Worm (Caenorhabditis elegans): ENCODE measurements around the gene lon-3.

DNA sequence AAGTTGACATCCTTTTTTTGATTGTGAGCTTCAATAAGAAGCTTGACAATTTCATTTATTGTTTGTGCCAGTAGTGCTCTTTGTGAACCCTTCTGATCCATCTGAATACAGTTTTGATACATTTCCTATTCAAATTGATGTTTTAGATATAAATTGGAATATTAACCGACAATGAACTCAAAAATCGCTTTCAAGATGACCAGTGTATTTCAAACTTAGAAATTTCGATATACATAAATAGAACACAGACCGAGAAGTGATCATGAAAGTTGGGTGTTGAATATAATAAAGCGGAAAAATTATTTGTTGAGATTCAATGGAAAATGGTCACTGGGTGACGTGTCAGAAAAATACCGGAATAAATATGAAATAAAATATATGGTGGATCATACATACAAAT, 17.1 kb downstream of the lon-3 start, which contains the start of gene elpc-3:
- TF ChIP-seq him-1 (tag; optimal IDR thresholded peaks at IDR 0.05) (no peak), dao-5 (tag; optimal IDR thresholded peaks at IDR 0.05) (no peak), W03F9.2 (tag; optimal IDR thresholded peaks at IDR 0.05) (no peak)
